Fruit fly (Drosophila melanogaster) whole organism, embryonic: ENCODE results near the gene Neurl4.
A peak's percentile ranks its signal among the peaks of the same experiment; 100 is the strongest.

Source experiments
- Adf1 ChIP-seq: fragments of 200-800 bp; sonication (Bioruptor generic); IDR thresholded peaks from 2 replicates; pipeline ENCODE4 v1.3.6; 2022; ENCODE audit warnings: missing biosample characterization, missing genetic modification characterization
- Antp ChIP-seq: fragments of 200-800 bp; sonication (Bioruptor generic); optimal IDR thresholded peaks from 3 replicates; lab custom pipeline; 2016; ENCODE audit warnings: missing biosample characterization, missing genetic modification characterization
- Bdp1 ChIP-seq: fragments of 200-800 bp; sonication (Bioruptor generic); optimal IDR thresholded peaks from 3 replicates; lab custom pipeline; 2016; ENCODE audit warnings: missing biosample characterization, missing genetic modification characterization
- Bteb2 ChIP-seq: fragments of 200-800 bp; sonication (Bioruptor generic); optimal IDR thresholded peaks from 2 replicates; lab custom pipeline; 2016; ENCODE audit warnings: missing biosample characterization, missing genetic modification characterization
- C15 ChIP-seq: fragments of 200-800 bp; sonication (Bioruptor generic); IDR thresholded peaks from 3 replicates; pipeline ENCODE4 v1.3.6; 2022; ENCODE audit warnings: missing biosample characterization, missing genetic modification characterization
- CG10147 ChIP-seq: fragments of 200-800 bp; sonication (Bioruptor generic); optimal IDR thresholded peaks from 2 replicates; lab custom pipeline; 2019; ENCODE audit warnings: missing biosample characterization, mild to moderate bottlenecking, missing genetic modification characterization, moderate library complexity
- CG10209 ChIP-seq: fragments of 200-800 bp; sonication (Bioruptor generic); optimal IDR thresholded peaks from 3 replicates; lab custom pipeline; 2017; ENCODE audit warnings: missing biosample characterization, mild to moderate bottlenecking, missing genetic modification characterization, missing genetic modification reagents
- CG10959 ChIP-seq: fragments of 200-800 bp; sonication (Bioruptor generic); IDR thresholded peaks from 2 replicates; pipeline ENCODE4 v1.3.6; 2022; ENCODE audit warnings: missing biosample characterization, missing genetic modification characterization
- CG11695 ChIP-seq: fragments of 200-800 bp; sonication (Bioruptor generic); IDR thresholded peaks from 3 replicates; pipeline ENCODE4 v1.3.6; 2022; ENCODE audit warnings: missing biosample characterization, missing genetic modification characterization
- CG11696 ChIP-seq: fragments of 200-800 bp; sonication (Bioruptor generic); IDR thresholded peaks from 2 replicates; pipeline ENCODE4 v1.3.6; 2022; ENCODE audit warnings: missing biosample characterization, missing genetic modification characterization
- CG13424 ChIP-seq: fragments of 200-800 bp; sonication (Bioruptor generic); optimal IDR thresholded peaks from 2 replicates; lab custom pipeline; 2019; ENCODE audit warnings: missing biosample characterization, mild to moderate bottlenecking, missing genetic modification characterization, moderate library complexity
- CG14014 ChIP-seq: fragments of 200-800 bp; sonication (Bioruptor generic); IDR thresholded peaks from 2 replicates; pipeline ENCODE4 v1.3.6; 2022; ENCODE audit warnings: missing biosample characterization, missing genetic modification characterization
- CG1602 ChIP-seq: fragments of 200-800 bp; sonication (Bioruptor generic); optimal IDR thresholded peaks from 3 replicates; lab custom pipeline; 2016; ENCODE audit warnings: missing biosample characterization, missing genetic modification characterization
- CG16813 ChIP-seq: fragments of 200-800 bp; sonication (Bioruptor generic); IDR thresholded peaks from 3 replicates; pipeline ENCODE4 v1.3.6; 2022; ENCODE audit warnings: missing biosample characterization, missing genetic modification characterization; ENCODE audit not compliant: partially characterized antibody
- CG16863 ChIP-seq: fragments of 200-800 bp; sonication (Bioruptor generic); optimal IDR thresholded peaks from 3 replicates; lab custom pipeline; 2016; ENCODE audit warnings: missing biosample characterization, missing genetic modification characterization
- CG1832 ChIP-seq: fragments of 200-800 bp; sonication (Bioruptor generic); optimal IDR thresholded peaks from 2 replicates; lab custom pipeline; 2017; ENCODE audit warnings: missing biosample characterization, mild to moderate bottlenecking, missing genetic modification characterization, inconsistent platforms
- CG18619 ChIP-seq: fragments of 200-800 bp; sonication (Bioruptor generic); optimal IDR thresholded peaks from 3 replicates; lab custom pipeline; 2017; ENCODE audit warnings: missing biosample characterization, mild to moderate bottlenecking, missing genetic modification characterization
- CG2116 ChIP-seq: fragments of 200-800 bp; sonication (Bioruptor generic); optimal IDR thresholded peaks from 3 replicates; lab custom pipeline; 2018; ENCODE audit warnings: missing biosample characterization, mild to moderate bottlenecking, missing genetic modification characterization
- CG2129 ChIP-seq: fragments of 200-800 bp; sonication (Bioruptor generic); IDR thresholded peaks from 2 replicates; pipeline ENCODE4 v1.3.6; 2022; ENCODE audit warnings: missing biosample characterization, missing genetic modification characterization; ENCODE audit not compliant: partially characterized antibody
- CG31365 ChIP-seq: fragments of 200-800 bp; sonication (Bioruptor generic); optimal IDR thresholded peaks from 2 replicates; lab custom pipeline; 2018; ENCODE audit warnings: missing biosample characterization, mild to moderate bottlenecking, missing genetic modification characterization
- CG33557 ChIP-seq: fragments of 200-800 bp; sonication (Bioruptor generic); optimal IDR thresholded peaks from 2 replicates; lab custom pipeline; 2019; ENCODE audit warnings: missing biosample characterization, mild to moderate bottlenecking, missing genetic modification characterization, moderate library complexity
- CG4404 ChIP-seq: fragments of 200-800 bp; sonication (Bioruptor generic); IDR thresholded peaks from 2 replicates; pipeline ENCODE4 v1.3.6; 2022; ENCODE audit warnings: missing biosample characterization, missing genetic modification characterization
- CG4820 ChIP-seq: fragments of 200-800 bp; sonication (Bioruptor generic); optimal IDR thresholded peaks from 3 replicates; lab custom pipeline; 2016; ENCODE audit warnings: missing biosample characterization, missing genetic modification characterization
- CG6272 ChIP-seq: fragments of 200-800 bp; sonication (Bioruptor generic); IDR thresholded peaks from 2 replicates; pipeline ENCODE4 v1.3.6; 2022; ENCODE audit warnings: missing biosample characterization, missing genetic modification characterization
- CG6813 ChIP-seq: fragments of 200-800 bp; sonication (Bioruptor generic); optimal IDR thresholded peaks from 2 replicates; lab custom pipeline; 2017; ENCODE audit warnings: missing biosample characterization, missing genetic modification characterization, mild to moderate bottlenecking, moderate library complexity, missing genetic modification reagents
- CG7357 ChIP-seq: fragments of 200-800 bp; sonication (Bioruptor generic); IDR thresholded peaks from 3 replicates; pipeline ENCODE4 v1.3.6; 2022; ENCODE audit warnings: missing biosample characterization, missing genetic modification characterization
- CG8359 ChIP-seq: fragments of 200-800 bp; sonication (Bioruptor generic); optimal IDR thresholded peaks from 2 replicates; lab custom pipeline; 2017; ENCODE audit warnings: missing biosample characterization, mild to moderate bottlenecking, missing genetic modification characterization, borderline replicate concordance
- CoRest ChIP-seq: fragments of 200-800 bp; sonication (Bioruptor generic); optimal IDR thresholded peaks from 3 replicates; lab custom pipeline; 2018; ENCODE audit warnings: missing biosample characterization, mild to moderate bottlenecking, missing genetic modification characterization, moderate library complexity
- Dip2 ChIP-seq: fragments of 200-800 bp; sonication (Bioruptor generic); IDR thresholded peaks from 2 replicates; pipeline ENCODE4 v1.3.6; 2022; ENCODE audit warnings: missing biosample characterization, missing genetic modification characterization
- Elba2 ChIP-seq: fragments of 200-800 bp; sonication (Bioruptor generic); optimal IDR thresholded peaks from 3 replicates; lab custom pipeline; 2016; ENCODE audit warnings: missing biosample characterization, missing genetic modification characterization
- HHEX ChIP-seq: fragments of 200-800 bp; sonication (Bioruptor generic); optimal IDR thresholded peaks from 3 replicates; lab custom pipeline; 2017; ENCODE audit warnings: missing biosample characterization, mild to moderate bottlenecking, missing genetic modification characterization, missing genetic modification reagents
- Hr78 ChIP-seq, 2 experiments: fragments of 200-800 bp in 1 of 2; fragments of >200 bp in 1 of 2; sonication (Bioruptor generic) in 1 of 2; optimal IDR thresholded peaks; 2 replicates each; lab custom pipeline; 2017 to 2019; ENCODE audit warnings: missing biosample characterization in 2 of 2, missing genetic modification characterization in 2 of 2, mild to moderate bottlenecking in 1 of 2, moderate library complexity in 1 of 2
- Jarid2 ChIP-seq: fragments of 200-800 bp; sonication (Bioruptor generic); optimal IDR thresholded peaks from 3 replicates; lab custom pipeline; 2017; ENCODE audit warnings: mild to moderate bottlenecking, missing biosample characterization, missing genetic modification reagents, missing genetic modification characterization
- Kr ChIP-seq: fragments of 200-800 bp; sonication (Bioruptor generic); optimal IDR thresholded peaks from 2 replicates; lab custom pipeline; 2017; ENCODE audit warnings: missing biosample characterization, mild to moderate bottlenecking, missing genetic modification characterization
- Nf-YB ChIP-seq: fragments of 200-800 bp; sonication (Bioruptor generic); optimal IDR thresholded peaks from 3 replicates; lab custom pipeline; 2019; ENCODE audit warnings: missing biosample characterization, mild to moderate bottlenecking, missing genetic modification characterization, moderate library complexity
- Optix ChIP-seq: fragments of 200-800 bp; sonication (Bioruptor generic); IDR thresholded peaks from 3 replicates; pipeline ENCODE4 v1.3.6; 2022; ENCODE audit warnings: missing biosample characterization, missing genetic modification characterization
- Ravus ChIP-seq: fragments of 200-800 bp; sonication (Bioruptor generic); IDR thresholded peaks from 2 replicates; pipeline ENCODE4 v1.3.6; 2022; ENCODE audit warnings: missing biosample characterization, missing genetic modification characterization
- dimm ChIP-seq: fragments of 200-800 bp; sonication (Bioruptor generic); IDR thresholded peaks from 2 replicates; pipeline ENCODE4 v1.3.6; 2022; ENCODE audit warnings: missing biosample characterization, missing genetic modification characterization
- dm ChIP-seq: fragments of 200-800 bp; sonication (Bioruptor generic); optimal IDR thresholded peaks from 3 replicates; lab custom pipeline; 2016; ENCODE audit warnings: missing biosample characterization, missing genetic modification characterization
- esg ChIP-seq: fragments of 200-800 bp; sonication (Bioruptor generic); conservative IDR thresholded peaks from 2 replicates; pipeline ENCODE4 v1.3.6; 2022; ENCODE audit warnings: missing biosample characterization, missing genetic modification characterization
- her ChIP-seq: fragments of 200-800 bp; sonication (Bioruptor generic); optimal IDR thresholded peaks from 2 replicates; lab custom pipeline; 2016; ENCODE audit warnings: missing biosample characterization, missing genetic modification characterization
- hth ChIP-seq: fragments of >200 bp; optimal IDR thresholded peaks from 2 replicates; lab custom pipeline; 2017; ENCODE audit warnings: inconsistent platforms
- insv ChIP-seq, 2 experiments: fragments of 200-800 bp; sonication (Bioruptor generic); optimal IDR thresholded peaks; 3 replicates each; lab custom pipeline; 2016 to 2018; ENCODE audit warnings: missing biosample characterization in 2 of 2, missing genetic modification characterization in 2 of 2
- lilli ChIP-seq: fragments of 200-800 bp; sonication (Bioruptor generic); optimal IDR thresholded peaks from 3 replicates; lab custom pipeline; 2016; ENCODE audit warnings: missing biosample characterization, missing genetic modification characterization
- lola ChIP-seq, 3 experiments: fragments of >200 bp in 2 of 3; fragments of 200-800 bp in 1 of 3; sonication (Bioruptor generic) in 1 of 3; optimal IDR thresholded peaks; 2 replicates each; lab custom pipeline; 2017 to 2019; ENCODE audit warnings: missing biosample characterization in 3 of 3, missing genetic modification characterization in 3 of 3, mild to moderate bottlenecking in 1 of 3, moderate library complexity in 1 of 3
- pho ChIP-seq: fragments of 200-800 bp; sonication (Bioruptor generic); optimal IDR thresholded peaks from 2 replicates; lab custom pipeline; 2016; ENCODE audit warnings: missing biosample characterization, missing genetic modification characterization
- pnt ChIP-seq: fragments of 200-800 bp; sonication (Bioruptor generic); optimal IDR thresholded peaks from 3 replicates; lab custom pipeline; 2016; ENCODE audit warnings: missing biosample characterization, missing genetic modification characterization
- sc ChIP-seq, 3 experiments: fragments of >200 bp in 2 of 3; fragments of 200-800 bp in 1 of 3; sonication (Bioruptor generic) in 1 of 3; optimal IDR thresholded peaks; 2 replicates in 2 of 3; 3 replicates in 1 of 3; lab custom pipeline; 2017; ENCODE audit warnings: mild to moderate bottlenecking in 1 of 3, missing biosample characterization in 1 of 3, missing genetic modification characterization in 1 of 3, missing genetic modification reagents in 1 of 3
- seq ChIP-seq: fragments of 200-800 bp; sonication (Bioruptor generic); IDR thresholded peaks from 2 replicates; pipeline ENCODE4 v1.3.6; 2022; ENCODE audit warnings: missing biosample characterization, missing genetic modification characterization
- unc-4 ChIP-seq: fragments of 200-800 bp; sonication (Bioruptor generic); IDR thresholded peaks from 2 replicates; pipeline ENCODE4 v1.3.6; 2022; ENCODE audit warnings: missing biosample characterization, missing genetic modification characterization; ENCODE audit not compliant: partially characterized antibody
- wdn ChIP-seq: fragments of 200-800 bp; sonication (Bioruptor generic); IDR thresholded peaks from 2 replicates; pipeline ENCODE4 v1.3.6; 2022; ENCODE audit warnings: missing biosample characterization, missing genetic modification characterization

The Neurl4 gene

dm6 chr3L:14006704-14007126, 43.0 kb downstream of the Neurl4 start (continued):
- TF ChIP-seq CG2129 (no peak), CG16813 (GFP tag; lab: Robert Waterston, UW) (no peak), CG6272 (GFP tag; lab: Robert Waterston, UW) (no peak), seq (no peak), CG8359 (GFP tag; lab: Kevin White, UChicago) (no peak), CG7357 (GFP tag; lab: Robert Waterston, UW) (no peak), CG11695 (GFP tag; lab: Robert Waterston, UW) (peak; percentile 39; the same call in 1 of the 3 replicates), sc (optimal IDR thresholded peaks at IDR 0.05; lab: Kevin White, UChicago) (no peak), sc (GFP tag; optimal IDR thresholded peaks at IDR 0.05; lab: Kevin White, UChicago) (no peak), CG1832 (no peak), CG33557 (GFP tag; lab: Kevin White, UChicago) (no peak), Antp (GFP tag; lab: Kevin White, UChicago) (no peak), Bteb2 (no peak), CG4404 (GFP tag; lab: Robert Waterston, UW) (no peak), CG6813 (GFP tag; lab: Kevin White, UChicago) (no peak), Dip2 (GFP tag; lab: Robert Waterston, UW) (no peak), CG10209 (no peak), Nf-YB (no peak), hth (lab: Kevin White, UChicago) (no peak), her (GFP tag; lab: Kevin White, UChicago) (no peak), Adf1 (GFP tag; lab: Robert Waterston, UW) (no peak), CG2116 (GFP tag; lab: Kevin White, UChicago) (no peak), Bdp1 (no peak), pnt (GFP tag; lab: Kevin White, UChicago) (no peak), dimm (GFP tag; lab: Robert Waterston, UW) (no peak), CG1602 (no peak), lilli (GFP tag; lab: Kevin White, UChicago) (no peak), Optix (no peak), Hr78 (GFP tag; optimal IDR thresholded peaks at IDR 0.05; lab: Kevin White, UChicago) (no peak), Jarid2 (GFP tag; lab: Kevin White, UChicago) (no peak), CG10959 (GFP tag; lab: Robert Waterston, UW) (no peak), pho (GFP tag; lab: Kevin White, UChicago) (peak; percentile 9), CG31365 (no peak), CG11696 (GFP tag; lab: Robert Waterston, UW) (no peak), CG10147 (no peak), esg (GFP tag; lab: Robert Waterston, UW) (no peak), C15 (GFP tag; lab: Robert Waterston, UW) (no peak), Elba2 (no peak), CoRest (tag; lab: Kevin White, UChicago) (no peak), CG18619 (no peak), CG16863 (GFP tag; lab: Kevin White, UChicago) (no peak), CG4820 (GFP tag; lab: Kevin White, UChicago) (no peak), Kr (no peak), unc-4 (peak; percentile 25; the same call in 1 of the 2 replicates), lola (GFP tag; optimal IDR thresholded peaks at IDR 0.05; lab: Kevin White, UChicago) (no peak), CG14014 (GFP tag; lab: Robert Waterston, UW) (no peak), dm (GFP tag; lab: Kevin White, UChicago) (no peak), insv (GFP tag; optimal IDR thresholded peaks at IDR 0.05; lab: Kevin White, UChicago) (no peak), HHEX (GFP tag; lab: Kevin White, UChicago) (no peak), Ravus (GFP tag; lab: Robert Waterston, UW) (no peak), wdn (GFP tag; lab: Robert Waterston, UW) (no peak), CG13424 (tag; lab: Kevin White, UChicago) (peak; percentile 20)
